Fruit fly (Drosophila melanogaster) whole organism, embryonic: ENCODE measurements around the gene CG14362.

Experiments used
- CG10959 ChIP-seq: fragments of 200-800 bp; sonication (Bioruptor generic); IDR thresholded peaks from 2 replicates; pipeline ENCODE4 v1.3.6; 2022; ENCODE audit warnings: missing biosample characterization, missing genetic modification characterization
- CG11093 ChIP-seq: fragments of 200-800 bp; sonication (Bioruptor generic); IDR thresholded peaks from 3 replicates; pipeline ENCODE4 v1.3.6; 2022; ENCODE audit warnings: missing biosample characterization, missing genetic modification characterization
- CG11504 ChIP-seq: fragments of 200-800 bp; sonication (Bioruptor generic); optimal IDR thresholded peaks from 3 replicates; lab custom pipeline; 2019; ENCODE audit warnings: missing biosample characterization, mild to moderate bottlenecking, missing genetic modification characterization, moderate library complexity
- CG11695 ChIP-seq: fragments of 200-800 bp; sonication (Bioruptor generic); IDR thresholded peaks from 3 replicates; pipeline ENCODE4 v1.3.6; 2022; ENCODE audit warnings: missing biosample characterization, missing genetic modification characterization
- CG12769 ChIP-seq: fragments of 200-800 bp; sonication (Bioruptor generic); optimal IDR thresholded peaks from 2 replicates; lab custom pipeline; 2019; ENCODE audit warnings: missing biosample characterization, mild to moderate bottlenecking, missing genetic modification characterization, moderate library complexity
- CG14667 ChIP-seq: fragments of 200-800 bp; sonication (Bioruptor generic); IDR thresholded peaks from 2 replicates; pipeline ENCODE4 v1.3.6; 2022; ENCODE audit warnings: missing biosample characterization, missing genetic modification characterization
- CG15601 ChIP-seq: fragments of 200-800 bp; sonication (Bioruptor generic); optimal IDR thresholded peaks from 3 replicates; lab custom pipeline; 2019; ENCODE audit warnings: missing biosample characterization, mild to moderate bottlenecking, missing genetic modification characterization, moderate library complexity
- CG16863 ChIP-seq: fragments of 200-800 bp; sonication (Bioruptor generic); optimal IDR thresholded peaks from 3 replicates; lab custom pipeline; 2016; ENCODE audit warnings: missing biosample characterization, missing genetic modification characterization
- CG17328 ChIP-seq: fragments of 200-800 bp; sonication (Bioruptor generic); IDR thresholded peaks from 2 replicates; pipeline ENCODE4 v1.3.6; 2022; ENCODE audit warnings: missing biosample characterization, missing genetic modification characterization
- CG17612 ChIP-seq: fragments of 200-800 bp; sonication (Bioruptor generic); IDR thresholded peaks from 2 replicates; pipeline ENCODE4 v1.3.6; 2022; ENCODE audit warnings: missing biosample characterization, missing genetic modification characterization
- CG2120 ChIP-seq: fragments of 200-800 bp; sonication (Bioruptor generic); optimal IDR thresholded peaks from 3 replicates; lab custom pipeline; 2016; ENCODE audit warnings: missing biosample characterization, missing genetic modification characterization
- CG2202 ChIP-seq: fragments of 200-800 bp; sonication (Bioruptor generic); optimal IDR thresholded peaks from 2 replicates; lab custom pipeline; 2018; ENCODE audit warnings: missing biosample characterization, mild to moderate bottlenecking, missing genetic modification characterization
- CG32767 ChIP-seq: fragments of 200-800 bp; sonication (Bioruptor generic); IDR thresholded peaks from 2 replicates; pipeline ENCODE4 v1.3.6; 2022; ENCODE audit warnings: missing biosample characterization, missing genetic modification characterization
- CG34376 ChIP-seq: fragments of 200-800 bp; sonication (Bioruptor generic); optimal IDR thresholded peaks from 2 replicates; lab custom pipeline; 2018; ENCODE audit warnings: missing biosample characterization, mild to moderate bottlenecking, missing genetic modification characterization
- CG42726 ChIP-seq: fragments of 200-800 bp; sonication (Bioruptor generic); IDR thresholded peaks from 2 replicates; pipeline ENCODE4 v1.3.6; 2022; ENCODE audit warnings: missing biosample characterization, missing genetic modification characterization; ENCODE audit not compliant: partially characterized antibody
- CG4424 ChIP-seq: fragments of 200-800 bp; sonication (Bioruptor generic); optimal IDR thresholded peaks from 3 replicates; lab custom pipeline; 2016; ENCODE audit warnings: missing biosample characterization, missing genetic modification characterization
- CG6254 ChIP-seq: fragments of 200-800 bp; sonication (Bioruptor generic); optimal IDR thresholded peaks from 3 replicates; lab custom pipeline; 2017; ENCODE audit warnings: mild to moderate bottlenecking, missing biosample characterization, missing genetic modification reagents, missing genetic modification characterization
- CG6654 ChIP-seq: fragments of 200-800 bp; sonication (Bioruptor generic); optimal IDR thresholded peaks from 2 replicates; lab custom pipeline; 2017; ENCODE audit warnings: missing biosample characterization, mild to moderate bottlenecking, missing genetic modification characterization
- CG7372 ChIP-seq: fragments of 200-800 bp; sonication (Bioruptor generic); IDR thresholded peaks from 2 replicates; pipeline ENCODE4 v1.3.6; 2022; ENCODE audit warnings: missing biosample characterization, missing genetic modification characterization
- CG7928 ChIP-seq: fragments of 200-800 bp; sonication (Bioruptor generic); optimal IDR thresholded peaks from 2 replicates; lab custom pipeline; 2017; ENCODE audit warnings: missing biosample characterization, mild to moderate bottlenecking, missing genetic modification characterization
- D ChIP-seq, 2 experiments: fragments of 200-800 bp in 1 of 2; fragments of >200 bp in 1 of 2; sonication (Bioruptor generic) in 1 of 2; optimal IDR thresholded peaks; 2 replicates in 1 of 2; 3 replicates in 1 of 2; lab custom pipeline; 2017; ENCODE audit warnings: mild to moderate bottlenecking in 1 of 2, missing biosample characterization in 1 of 2, missing genetic modification characterization in 1 of 2, missing genetic modification reagents in 1 of 2
- Dfd ChIP-seq, 2 experiments: fragments of >200 bp; optimal IDR thresholded peaks; 2 replicates each; lab custom pipeline; 2017; ENCODE audit warnings: missing biosample characterization in 2 of 2, missing genetic modification characterization in 2 of 2
- E2f2 ChIP-seq: fragments of 200-800 bp; sonication (Bioruptor generic); IDR thresholded peaks from 2 replicates; pipeline ENCODE4 v1.3.6; 2022; ENCODE audit warnings: missing biosample characterization, missing genetic modification characterization
- Fer2 ChIP-seq: fragments of 200-800 bp; sonication (Bioruptor generic); optimal IDR thresholded peaks from 2 replicates; lab custom pipeline; 2018; ENCODE audit warnings: missing biosample characterization, mild to moderate bottlenecking, missing genetic modification characterization, moderate library complexity
- Hey ChIP-seq: fragments of 200-800 bp; sonication (Bioruptor generic); optimal IDR thresholded peaks from 3 replicates; lab custom pipeline; 2018; ENCODE audit warnings: missing biosample characterization, mild to moderate bottlenecking, missing genetic modification characterization
- Mrtf ChIP-seq: fragments of 200-800 bp; sonication (Bioruptor generic); IDR thresholded peaks from 3 replicates; pipeline ENCODE4 v1.3.6; 2022; ENCODE audit warnings: missing biosample characterization, missing genetic modification characterization
- Oli ChIP-seq: fragments of 200-800 bp; sonication (Bioruptor generic); optimal IDR thresholded peaks from 2 replicates; lab custom pipeline; 2018; ENCODE audit warnings: missing biosample characterization, mild to moderate bottlenecking, missing genetic modification characterization, moderate library complexity
- Scr ChIP-seq: fragments of 200-800 bp; sonication (Bioruptor generic); IDR thresholded peaks from 2 replicates; pipeline ENCODE4 v1.3.6; 2022; ENCODE audit warnings: missing biosample characterization, missing genetic modification characterization; ENCODE audit not compliant: partially characterized antibody
- Sox100B ChIP-seq: fragments of 200-800 bp; sonication (Bioruptor generic); optimal IDR thresholded peaks from 3 replicates; lab custom pipeline; 2018; ENCODE audit warnings: missing biosample characterization, mild to moderate bottlenecking, missing genetic modification characterization
- Spps ChIP-seq: fragments of 200-800 bp; sonication (Bioruptor generic); optimal IDR thresholded peaks from 2 replicates; lab custom pipeline; 2018; ENCODE audit warnings: missing biosample characterization, mild to moderate bottlenecking, missing genetic modification characterization
- Ssrp ChIP-seq: fragments of 200-800 bp; sonication (Bioruptor generic); optimal IDR thresholded peaks from 2 replicates; lab custom pipeline; 2018; ENCODE audit warnings: missing biosample characterization, mild to moderate bottlenecking, missing genetic modification characterization, moderate library complexity
- Xrp1 ChIP-seq: fragments of 200-800 bp; sonication (Bioruptor generic); IDR thresholded peaks from 2 replicates; pipeline ENCODE4 v1.3.6; 2022; ENCODE audit warnings: missing biosample characterization, missing genetic modification characterization
- abd-A ChIP-seq: fragments of 200-800 bp; sonication (Bioruptor generic); optimal IDR thresholded peaks from 3 replicates; lab custom pipeline; 2019; ENCODE audit warnings: missing biosample characterization, mild to moderate bottlenecking, missing genetic modification characterization, moderate library complexity
- ap ChIP-seq: fragments of 200-800 bp; sonication (Bioruptor generic); IDR thresholded peaks from 2 replicates; pipeline ENCODE4 v1.3.6; 2022; ENCODE audit warnings: missing biosample characterization, missing genetic modification characterization
- chm ChIP-seq: fragments of 200-800 bp; sonication (Bioruptor generic); IDR thresholded peaks from 2 replicates; pipeline ENCODE4 v1.3.6; 2022; ENCODE audit warnings: missing biosample characterization, missing genetic modification characterization
- dmrt99B ChIP-seq: fragments of 200-800 bp; sonication (Bioruptor generic); optimal IDR thresholded peaks from 2 replicates; lab custom pipeline; 2018; ENCODE audit warnings: missing biosample characterization, mild to moderate bottlenecking, missing genetic modification characterization, moderate library complexity
- emc ChIP-seq: fragments of 200-800 bp; sonication (Bioruptor generic); optimal IDR thresholded peaks from 2 replicates; lab custom pipeline; 2016; ENCODE audit warnings: missing biosample characterization, missing genetic modification characterization
- kni ChIP-seq: fragments of 200-800 bp; sonication (Bioruptor generic); optimal IDR thresholded peaks from 3 replicates; lab custom pipeline; 2017; ENCODE audit warnings: mild to moderate bottlenecking, missing biosample characterization, missing genetic modification reagents, missing genetic modification characterization
- mld ChIP-seq: fragments of 200-800 bp; sonication (Bioruptor generic); IDR thresholded peaks from 3 replicates; pipeline ENCODE4 v1.3.6; 2022; ENCODE audit warnings: missing biosample characterization, missing genetic modification characterization; ENCODE audit not compliant: partially characterized antibody
- pnt ChIP-seq: fragments of 200-800 bp; sonication (Bioruptor generic); optimal IDR thresholded peaks from 3 replicates; lab custom pipeline; 2016; ENCODE audit warnings: missing biosample characterization, missing genetic modification characterization
- sc ChIP-seq, 3 experiments: fragments of >200 bp in 2 of 3; fragments of 200-800 bp in 1 of 3; sonication (Bioruptor generic) in 1 of 3; optimal IDR thresholded peaks; 2 replicates in 2 of 3; 3 replicates in 1 of 3; lab custom pipeline; 2017; ENCODE audit warnings: mild to moderate bottlenecking in 1 of 3, missing biosample characterization in 1 of 3, missing genetic modification characterization in 1 of 3, missing genetic modification reagents in 1 of 3
- sens ChIP-seq: fragments of 200-800 bp; sonication (Bioruptor generic); peaks from one replicate; lab custom pipeline; 2016; ENCODE audit warnings: missing biosample characterization, missing genetic modification characterization
- sr ChIP-seq: fragments of 200-800 bp; sonication (Bioruptor generic); IDR thresholded peaks from 3 replicates; pipeline ENCODE4 v1.3.6; 2022; ENCODE audit warnings: missing biosample characterization, missing genetic modification characterization
- ssp ChIP-seq: fragments of 200-800 bp; sonication (Bioruptor generic); IDR thresholded peaks from 2 replicates; pipeline ENCODE4 v1.3.6; 2022; ENCODE audit warnings: missing biosample characterization, missing genetic modification characterization
- stwl ChIP-seq: fragments of 200-800 bp; sonication (Bioruptor generic); optimal IDR thresholded peaks from 3 replicates; lab custom pipeline; 2018; ENCODE audit warnings: missing biosample characterization, mild to moderate bottlenecking, missing genetic modification characterization, moderate library complexity
- tna ChIP-seq: fragments of 200-800 bp; sonication (Bioruptor generic); IDR thresholded peaks from 2 replicates; pipeline ENCODE4 v1.3.6; 2022; ENCODE audit warnings: missing biosample characterization, missing genetic modification characterization; ENCODE audit not compliant: partially characterized antibody
- vfl ChIP-seq: fragments of 200-800 bp; sonication (Bioruptor generic); optimal IDR thresholded peaks from 2 replicates; lab custom pipeline; 2016; ENCODE audit warnings: missing biosample characterization, missing genetic modification characterization
- vvl ChIP-seq: fragments of 200-800 bp; sonication (Bioruptor generic); IDR thresholded peaks from 2 replicates; pipeline ENCODE4 v1.3.6; 2022; ENCODE audit warnings: missing biosample characterization, missing genetic modification characterization

The CG14362 gene

dm6 chr3R:13887812-13888211 is 32.6 kb upstream of the CG14362 start:
- peak; percentile 63; the same call in 1 of the 2 replicates for TF ChIP-seq vvl (GFP tag; lab: Robert Waterston, UW)
- no peak for TF ChIP-seq CG15601 (tag; lab: Kevin White, UChicago)
- peak; percentile 20 for TF ChIP-seq abd-A (tag; lab: Kevin White, UChicago)
- TF ChIP-seq ssp (GFP tag; lab: Robert Waterston, UW) = no peak
- no peak for TF ChIP-seq stwl (tag; lab: Kevin White, UChicago)
- no peak for TF ChIP-seq CG7372 (GFP tag; lab: Robert Waterston, UW)
- no peak for TF ChIP-seq vfl (GFP tag; lab: Kevin White, UChicago)
- peak; percentile 97 for TF ChIP-seq kni (GFP tag; lab: Kevin White, UChicago)
- TF ChIP-seq emc (GFP tag; lab: Kevin White, UChicago) = no peak
- no peak for TF ChIP-seq CG32767

dm6 chr3R:13884929-13885328 is 29.7 kb upstream of the CG14362 start:
- TF ChIP-seq CG6654 (GFP tag; lab: Kevin White, UChicago) (no peak), Sox100B (peak; percentile 15), CG14667 (GFP tag; lab: Robert Waterston, UW) (0 out of 2 replicates have a peak, but pooled peaks have one; percentile 5), Fer2 (tag; lab: Kevin White, UChicago) (no peak), chm (GFP tag; lab: Robert Waterston, UW) (peak; percentile 11; the same call in 1 of the 2 replicates), Ssrp (peak; percentile 14), sc (optimal IDR thresholded peaks at IDR 0.05; lab: Kevin White, UChicago) (no peak), sc (GFP tag; optimal IDR thresholded peaks at IDR 0.05; lab: Kevin White, UChicago) (peak; percentile 11), sens (GFP tag; lab: Kevin White, UChicago) (peak; percentile 91), ap (GFP tag; lab: Robert Waterston, UW) (0 out of 2 replicates have a peak, but pooled peaks have one; percentile 13), CG6254 (GFP tag; lab: Kevin White, UChicago) (peak; percentile 20), CG16863 (GFP tag; lab: Kevin White, UChicago) (peak; percentile 1), Mrtf (no peak), CG11093 (GFP tag; lab: Robert Waterston, UW) (0 out of 3 replicates have a peak, but pooled peaks have one; percentile 22), sr (GFP tag; lab: Robert Waterston, UW) (no peak), CG7928 (no peak), CG11504 (tag; lab: Kevin White, UChicago) (peak; percentile 34), pnt (GFP tag; lab: Kevin White, UChicago) (peak; percentile 19), CG12769 (tag; lab: Kevin White, UChicago) (no peak), CG42726 (no peak), Scr (GFP tag; lab: Robert Waterston, UW) (no peak), D (optimal IDR thresholded peaks at IDR 0.05; lab: Kevin White, UChicago) (no peak), D (GFP tag; optimal IDR thresholded peaks at IDR 0.05; lab: Kevin White, UChicago) (peak; percentile 49), CG15601 (tag; lab: Kevin White, UChicago) (peak; percentile 29), tna (no peak), CG2120 (no peak), CG34376 (GFP tag; lab: Kevin White, UChicago) (no peak), Dfd (GFP tag; optimal IDR thresholded peaks at IDR 0.05; lab: Kevin White, UChicago) (no peak), CG11695 (GFP tag; lab: Robert Waterston, UW) (no peak), CG17328 (GFP tag; lab: Robert Waterston, UW) (peak; percentile 69), Hey (tag; lab: Kevin White, UChicago) (no peak), CG17612 (GFP tag; lab: Robert Waterston, UW) (no peak), Oli (tag; lab: Kevin White, UChicago) (peak; percentile 23), Spps (tag; lab: Kevin White, UChicago) (peak; percentile 28), mld (GFP tag; lab: Robert Waterston, UW) (no peak), CG4424 (GFP tag; lab: Kevin White, UChicago) (peak; percentile 47), Xrp1 (GFP tag; lab: Robert Waterston, UW) (peak; percentile 72), E2f2 (GFP tag; lab: Robert Waterston, UW) (no peak), CG2202 (peak; percentile 14), CG10959 (GFP tag; lab: Robert Waterston, UW) (peak; percentile 36; the same call in 1 of the 2 replicates), dmrt99B (peak; percentile 18)
